Worm (Caenorhabditis elegans): ENCODE results near the gene F32A5.8.

ce11 chrII:7238791-7239190 is 17.1 kb upstream of the F32A5.8 start:
- TF ChIP-seq egl-27 (tag; optimal IDR thresholded peaks at IDR 0.05) = no peak
- no peak for TF ChIP-seq fkh-10 (GFP tag; optimal IDR thresholded peaks at IDR 0.05)
- TF ChIP-seq nhr-28 (tag; optimal IDR thresholded peaks at IDR 0.05) = no peak
- no peak for TF ChIP-seq ceh-9 (tag; optimal IDR thresholded peaks at IDR 0.05)
